Fruit fly (Drosophila melanogaster) whole organism: ENCODE measurements around the gene CG12535.

Source experiments
- CG8478 ChIP-seq: fragments of >200 bp; optimal IDR thresholded peaks from 2 replicates; lab custom pipeline; 2018; ENCODE audit warnings: inconsistent platforms
- Dll ChIP-seq: fragments of >200 bp; optimal IDR thresholded peaks from 2 replicates; lab custom pipeline; 2017
- EcR ChIP-seq, 2 experiments: fragments of >200 bp; optimal IDR thresholded peaks; 2 replicates each; lab custom pipeline; 2017; ENCODE audit warnings: missing biosample characterization in 2 of 2, missing genetic modification characterization in 2 of 2, missing genetic modification reagents in 2 of 2
- pan ChIP-seq: fragments of >200 bp; optimal IDR thresholded peaks from 2 replicates; lab custom pipeline; 2017
- usp ChIP-seq: fragments of >200 bp; optimal IDR thresholded peaks from 2 replicates; lab custom pipeline; 2017; ENCODE audit warnings: missing biosample characterization, missing genetic modification characterization, mixed read lengths

dm6 chrX:3407760-3408608 lies 40.8 kb downstream of the CG12535 start:
- no peak for TF ChIP-seq usp (GFP tag; lab: Kevin White, UChicago)
- TF ChIP-seq CG8478: peak; percentile 46
- TF ChIP-seq Dll: peak; percentile 64
- TF ChIP-seq EcR (GFP tag; optimal IDR thresholded peaks at IDR 0.05; lab: Kevin White, UChicago): peak; percentile 50 to 57
- no peak for TF ChIP-seq pan
